Worm (Caenorhabditis elegans) whole organism, early embryonic: ENCODE measurements around the gene C39H7.4.

Experiments
- B0310.2 ChIP-seq: sonication (generic microtip); optimal IDR thresholded peaks from 2 replicates; lab custom pipeline; 2016; ENCODE audit warnings: mild to moderate bottlenecking, missing genetic modification characterization, missing compliant biosample characterization
- F13C5.2 ChIP-seq: sonication (generic microtip); optimal IDR thresholded peaks from 2 replicates; lab custom pipeline; 2017; ENCODE audit warnings: mild to moderate bottlenecking, missing genetic modification characterization, inconsistent platforms, missing compliant biosample characterization
- aly-1 ChIP-seq: sonication (generic microtip); optimal IDR thresholded peaks from 2 replicates; lab custom pipeline; 2016; ENCODE audit warnings: missing genetic modification characterization, missing compliant biosample characterization
- ama-1 ChIP-seq: fragments of 150-350 bp; optimal IDR thresholded peaks from 2 replicates; lab custom pipeline; 2014
- ceh-36 ChIP-seq: sonication (generic microtip); optimal IDR thresholded peaks from 2 replicates; lab custom pipeline; 2016; ENCODE audit warnings: missing genetic modification characterization, inconsistent platforms, missing compliant biosample characterization
- ets-7 ChIP-seq: sonication (generic microtip); optimal IDR thresholded peaks from 2 replicates; lab custom pipeline; 2016; ENCODE audit warnings: missing genotype, missing genetic modification characterization, missing compliant biosample characterization
- flt-1 ChIP-seq: fragments of 200-800 bp; sonication (Bioruptor generic); IDR thresholded peaks from 2 replicates; pipeline ENCODE4 v1.3.6; 2022; ENCODE audit warnings: missing genetic modification characterization, missing compliant biosample characterization
- hmbx-1 ChIP-seq: sonication (generic microtip); optimal IDR thresholded peaks from 2 replicates; lab custom pipeline; 2016; ENCODE audit warnings: mild to moderate bottlenecking, missing genetic modification characterization, missing compliant biosample characterization
- hnd-1 ChIP-seq: sonication (generic microtip); optimal IDR thresholded peaks from 2 replicates; lab custom pipeline; 2016; ENCODE audit warnings: missing genetic modification characterization, missing compliant biosample characterization
- scrt-1 ChIP-seq: fragments of 200-800 bp; sonication (Bioruptor generic); IDR thresholded peaks from 2 replicates; pipeline ENCODE4 v1.3.6; 2022; ENCODE audit warnings: missing genetic modification characterization, missing compliant biosample characterization
- sea-1 ChIP-seq: fragments of 200-800 bp; sonication (Bioruptor generic); conservative IDR thresholded peaks from 2 replicates; pipeline ENCODE4 v1.3.6; 2022; ENCODE audit warnings: missing genetic modification characterization, missing compliant biosample characterization
- tbx-11 ChIP-seq: fragments of 200-800 bp; sonication (Bioruptor generic); IDR thresholded peaks from 2 replicates; pipeline ENCODE4 v1.3.6; 2022; ENCODE audit warnings: missing genetic modification characterization, missing compliant biosample characterization

ce11 chrIV:5614558-5615026, at the start of gene C39H7.4:
- TF ChIP-seq scrt-1 (GFP tag; lab: Robert Waterston, UW) (no peak), ama-1 (lab: Kevin White, UChicago) (no peak), hmbx-1 (no peak), sea-1 (GFP tag; lab: Robert Waterston, UW) (no peak), ceh-36 (no peak), hnd-1 (no peak), ets-7 (no peak), tbx-11 (GFP tag; lab: Robert Waterston, UW) (no peak), flt-1 (no peak), F13C5.2 (tag; lab: Kevin White, UChicago) (no peak), B0310.2 (tag; lab: Kevin White, UChicago) (no peak), aly-1 (tag; lab: Kevin White, UChicago) (no peak)
